Worm (Caenorhabditis elegans): Measurements from ENCODE around the gene F59B1.6.

The F59B1.6 gene

DNA sequence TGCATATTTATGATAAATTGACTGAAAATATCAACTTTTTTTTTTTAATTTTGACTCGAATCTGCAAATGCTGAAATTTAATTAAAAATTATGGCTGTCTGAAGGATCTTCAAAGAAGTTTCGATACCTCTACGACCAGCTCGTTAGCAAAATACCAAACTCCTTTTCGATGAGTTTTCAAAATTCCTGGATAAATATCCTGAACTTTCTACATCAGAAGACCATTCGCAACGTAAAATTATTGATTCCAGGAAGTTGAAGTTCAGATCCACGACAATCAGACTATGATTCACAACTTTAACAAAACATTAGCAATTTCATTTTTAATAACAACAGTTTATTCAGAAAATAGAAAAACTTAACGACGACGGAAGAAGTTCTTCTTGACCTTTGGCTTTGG is 46.5 kb downstream of the F59B1.6 start (continued):
- no peak for TF ChIP-seq unc-62 (GFP tag; optimal IDR thresholded peaks at IDR 0.05)
- no peak for TF ChIP-seq attf-5 (GFP tag; optimal IDR thresholded peaks at IDR 0.05)
- peak; percentile 85 for TF ChIP-seq snpc-1.3 (tag; optimal IDR thresholded peaks at IDR 0.05; ENCODE audit: insufficient read depth)
- peak; percentile 90 for TF ChIP-seq unc-130 (GFP tag; optimal IDR thresholded peaks at IDR 0.05)
- peak; percentile 5 for TF ChIP-seq ztf-18 (tag; optimal IDR thresholded peaks at IDR 0.05)
- TF ChIP-seq tbx-9 (tag; optimal IDR thresholded peaks at IDR 0.05; ENCODE audit: borderline replicate concordance): no peak
- peak; percentile 29; the same call in 1 of the 2 replicates for TF ChIP-seq mcd-1 (GFP tag; IDR thresholded peaks at IDR 0.05)
- peak; percentile 52 for TF ChIP-seq efl-1 (GFP tag; optimal IDR thresholded peaks at IDR 0.05)
- peak; percentile 9 for TF ChIP-seq F52B5.7 (tag; optimal IDR thresholded peaks at IDR 0.05)
- TF ChIP-seq ceh-100 (GFP tag; IDR thresholded peaks at IDR 0.05): peak; percentile 33; the same call in 1 of the 2 replicates
- TF ChIP-seq snpc-1.1 (tag; optimal IDR thresholded peaks at IDR 0.05; ENCODE audit: insufficient read depth): peak; percentile 80
- 0 out of 2 replicates have a peak, but pooled peaks have one; percentile 61 for TF ChIP-seq attf-6 (GFP tag; IDR thresholded peaks at IDR 0.05)
- no peak for TF ChIP-seq lag-1 (GFP tag; IDR thresholded peaks at IDR 0.05)
- TF ChIP-seq mes-4 (tag; optimal IDR thresholded peaks at IDR 0.05): no peak
- peak; percentile 54; the same call in 1 of the 2 replicates for TF ChIP-seq C17E4.6 (GFP tag; IDR thresholded peaks at IDR 0.05)
- no peak for TF ChIP-seq ztf-6 (GFP tag; IDR thresholded peaks at IDR 0.05)
- no peak for TF ChIP-seq dox-1 (GFP tag; IDR thresholded peaks at IDR 0.05)
- TF ChIP-seq dpl-1 (GFP tag; optimal IDR thresholded peaks at IDR 0.05): no peak
- TF ChIP-seq Y53F4B.3 (GFP tag; IDR thresholded peaks at IDR 0.05): no peak
- TF ChIP-seq rpc-1 (optimal IDR thresholded peaks at IDR 0.05): no peak
- peak; percentile 15 for TF ChIP-seq rpc-1 (tag; optimal IDR thresholded peaks at IDR 0.05)
- peak; percentile 66 for TF ChIP-seq snpc-4 (GFP tag; optimal IDR thresholded peaks at IDR 0.05)
- TF ChIP-seq snpc-4 (tag; optimal IDR thresholded peaks at IDR 0.05): peak in 2 of 4 experiments; percentile 24 to 53
- TF ChIP-seq zfh-2 (GFP tag; conservative IDR thresholded peaks at IDR 0.05): no peak
- TF ChIP-seq Y95B8A.8 (GFP tag; IDR thresholded peaks at IDR 0.05): no peak
- no peak for TF ChIP-seq K11D2.4 (GFP tag; IDR thresholded peaks at IDR 0.05)
- peak; percentile 53 for TF ChIP-seq snpc-3.4 (tag; optimal IDR thresholded peaks at IDR 0.05)
- TF ChIP-seq madf-8 (GFP tag; conservative IDR thresholded peaks at IDR 0.05): no peak; the same call in 1 of the 2 replicates
- peak; percentile 68 for TF ChIP-seq rcor-1 (GFP tag; IDR thresholded peaks at IDR 0.05)
- TF ChIP-seq ekl-4 (GFP tag; IDR thresholded peaks at IDR 0.05): peak; percentile 79; the same call in 1 of the 2 replicates
- peak; percentile 96 for TF ChIP-seq hrde-1 (tag; optimal IDR thresholded peaks at IDR 0.05; ENCODE audit: borderline replicate concordance)
- no peak for TF ChIP-seq nhr-120 (GFP tag; IDR thresholded peaks at IDR 0.05)
- no peak for TF ChIP-seq C06A6.2 (GFP tag; conservative IDR thresholded peaks at IDR 0.05)
- TF ChIP-seq sptf-2 (GFP tag; optimal IDR thresholded peaks at IDR 0.05): no peak
- TF ChIP-seq hlh-12 (tag; optimal IDR thresholded peaks at IDR 0.05): no peak
- no peak for TF ChIP-seq fkh-3 (tag; optimal IDR thresholded peaks at IDR 0.05)
- TF ChIP-seq lsl-1 (GFP tag; optimal IDR thresholded peaks at IDR 0.05): peak; percentile 48
- TF ChIP-seq D2030.7 (GFP tag; IDR thresholded peaks at IDR 0.05): peak; percentile 88
- TF ChIP-seq ztf-3 (GFP tag; optimal IDR thresholded peaks at IDR 0.05): no peak
- no peak for TF ChIP-seq madf-3 (GFP tag; IDR thresholded peaks at IDR 0.05)
- no peak for TF ChIP-seq F37B4.10 (GFP tag; IDR thresholded peaks at IDR 0.05)
- no peak for TF ChIP-seq nfya-1 (tag; optimal IDR thresholded peaks at IDR 0.05; ENCODE audit: borderline replicate concordance, insufficient read depth)
- TF ChIP-seq F57A8.1 (GFP tag; optimal IDR thresholded peaks at IDR 0.05): no peak
- TF ChIP-seq egl-18 (GFP tag; IDR thresholded peaks at IDR 0.05): no peak
- no peak for TF ChIP-seq B0019.2 (GFP tag; conservative IDR thresholded peaks at IDR 0.05)
- TF ChIP-seq aptf-3 (GFP tag; IDR thresholded peaks at IDR 0.05): peak; percentile 81
- TF ChIP-seq hmg-20 (GFP tag; IDR thresholded peaks at IDR 0.05): 0 out of 2 replicates have a peak, but pooled peaks have one; percentile 11
- TF ChIP-seq madf-6 (GFP tag; IDR thresholded peaks at IDR 0.05): peak; percentile 84
- no peak for TF ChIP-seq ceh-91 (GFP tag; IDR thresholded peaks at IDR 0.05)
